Worm (Caenorhabditis elegans) whole organism, L3 larva: Measurements from ENCODE around the gene F46F5.10.
"Not testable (repeated sequence)": the region's sequence is repeated elsewhere in the genome, so short reads cannot be mapped to it uniquely, and the experiment has no call there.

Experiments
- aly-2 ChIP-seq: fragments of 150-350 bp; optimal IDR thresholded peaks from 2 replicates; lab custom pipeline; 2014; ENCODE audit warnings: missing biosample characterization, missing genetic modification characterization
- ama-1 ChIP-seq: fragments of 150-350 bp; optimal IDR thresholded peaks from 2 replicates; lab custom pipeline; 2018
- ceh-9 ChIP-seq: sonication (generic microtip); optimal IDR thresholded peaks from 2 replicates; lab custom pipeline; 2018; ENCODE audit warnings: missing biosample characterization, missing genetic modification characterization
- fos-1 ChIP-seq: fragments of 150-350 bp; optimal IDR thresholded peaks from 2 replicates; lab custom pipeline; 2014; ENCODE audit warnings: missing biosample characterization, missing genetic modification characterization
- hmg-11 ChIP-seq: sonication (generic microtip); optimal IDR thresholded peaks from 2 replicates; lab custom pipeline; 2016; ENCODE audit warnings: missing genetic modification characterization, missing compliant biosample characterization
- nhr-12 ChIP-seq: fragments of 150-350 bp; optimal IDR thresholded peaks from 2 replicates; lab custom pipeline; 2014; ENCODE audit warnings: missing biosample characterization, missing genetic modification characterization
- nhr-77 ChIP-seq: fragments of 150-350 bp; optimal IDR thresholded peaks from 2 replicates; lab custom pipeline; 2014; ENCODE audit warnings: missing biosample characterization, missing genetic modification characterization
- pha-4 ChIP-seq: fragments of 150-350 bp; optimal IDR thresholded peaks from 2 replicates; lab custom pipeline; 2014; ENCODE audit warnings: missing biosample characterization, missing genetic modification reagents, missing genetic modification characterization
- sea-2 ChIP-seq: fragments of 150-350 bp; sonication (generic microtip); optimal IDR thresholded peaks from 4 replicates; lab custom pipeline; 2014; ENCODE audit warnings: missing biosample characterization, missing genetic modification reagents, missing genetic modification characterization
- zag-1 ChIP-seq: fragments of 150-350 bp; optimal IDR thresholded peaks from 2 replicates; lab custom pipeline; 2014; ENCODE audit warnings: missing biosample characterization, missing genetic modification characterization

- TF ChIP-seq ama-1 (lab: Kevin White, UChicago); ceh-9 (tag; lab: Kevin White, UChicago); zag-1 (tag; lab: Kevin White, UChicago); hmg-11 (tag; lab: Kevin White, UChicago); nhr-12; nhr-77 (tag; lab: Kevin White, UChicago); aly-2 (tag; lab: Kevin White, UChicago); sea-2; pha-4; fos-1 (tag; lab: Kevin White, UChicago): not testable (repeated sequence)
Observed at ce11 chrII:850567-850966, 26.9 kb downstream of the F46F5.10 start, which contains the start of gene F28A10.5.
